Worm (Caenorhabditis elegans): Measurements from ENCODE around the gene srt-22.

DNA sequence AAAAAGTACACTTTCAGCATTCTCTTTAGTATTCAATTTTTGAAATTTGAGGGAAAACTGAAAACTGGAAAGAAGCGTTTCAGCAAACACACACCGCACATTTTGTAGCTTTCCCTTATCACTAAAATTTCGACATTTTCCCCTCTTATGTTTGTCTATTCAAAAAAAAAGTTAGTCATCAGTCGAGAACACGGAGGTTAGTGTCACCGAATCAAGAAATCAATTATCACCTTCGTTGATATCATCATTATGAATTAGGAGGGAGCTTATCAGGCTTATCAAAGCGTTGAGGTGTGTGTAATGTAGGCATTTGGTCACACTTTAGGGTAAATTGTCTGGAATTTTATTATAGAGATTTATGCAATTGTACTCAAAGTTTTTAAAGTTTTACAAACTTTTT lies 17.1 kb downstream of the srt-22 start, which contains the start of gene cpr-3:
- TF ChIP-seq dve-1 (tag; optimal IDR thresholded peaks at IDR 0.05; ENCODE audit: insufficient read depth) (peak; percentile 73), daf-16 (GFP tag; optimal IDR thresholded peaks at IDR 0.05) (no peak), daf-16 (tag; optimal IDR thresholded peaks at IDR 0.05) (peak; percentile 85), duxl-1 (tag; optimal IDR thresholded peaks at IDR 0.05; ENCODE audit: poor library complexity) (no peak), nhr-11 (tag; optimal IDR thresholded peaks at IDR 0.05) (no peak), R02D3.7 (tag; optimal IDR thresholded peaks at IDR 0.05) (no peak)
